Worm (Caenorhabditis elegans) whole organism, late embryonic: ENCODE results near the gene amx-1.
A peak's percentile ranks its signal among the peaks of the same experiment; 100 is the strongest.
"Not testable (repeated sequence)": the region's sequence is repeated elsewhere in the genome, so short reads cannot be mapped to it uniquely, and the experiment has no call there.

Experiments
- C38D4.7 ChIP-seq: fragments of 200-800 bp; sonication (Bioruptor generic); optimal IDR thresholded peaks from 2 replicates; lab custom pipeline; 2018; ENCODE audit warnings: mild to moderate bottlenecking, missing genetic modification characterization, moderate library complexity, missing compliant biosample characterization
- ceh-18 ChIP-seq: sonication (generic microtip); optimal IDR thresholded peaks from 2 replicates; lab custom pipeline; 2016; ENCODE audit warnings: missing genetic modification characterization, missing compliant biosample characterization
- ceh-19 ChIP-seq: fragments of 200-800 bp; sonication (Bioruptor generic); optimal IDR thresholded peaks from 2 replicates; lab custom pipeline; 2018; ENCODE audit warnings: mild to moderate bottlenecking, missing genetic modification characterization, missing compliant biosample characterization
- ceh-22 ChIP-seq: sonication (generic microtip); optimal IDR thresholded peaks from 2 replicates; lab custom pipeline; 2017; ENCODE audit warnings: missing biosample characterization, missing genetic modification characterization
- ceh-34 ChIP-seq: sonication (generic microtip); optimal IDR thresholded peaks from 2 replicates; lab custom pipeline; 2016; ENCODE audit warnings: mild to moderate bottlenecking, missing genetic modification characterization, missing compliant biosample characterization
- ceh-45 ChIP-seq: fragments of 200-800 bp; sonication (Bioruptor generic); IDR thresholded peaks from 2 replicates; pipeline ENCODE4 v1.3.6; 2022; ENCODE audit warnings: missing genetic modification reagents, missing genetic modification characterization, missing compliant biosample characterization
- ceh-48 ChIP-seq: sonication (generic microtip); optimal IDR thresholded peaks from 2 replicates; lab custom pipeline; 2016; ENCODE audit warnings: missing genetic modification characterization, inconsistent platforms, missing compliant biosample characterization
- ceh-6 ChIP-seq: fragments of 200-800 bp; sonication (Bioruptor generic); optimal IDR thresholded peaks from 2 replicates; lab custom pipeline; 2018; ENCODE audit warnings: mild to moderate bottlenecking, missing genetic modification characterization, missing compliant biosample characterization
- che-1 ChIP-seq: sonication (generic microtip); optimal IDR thresholded peaks from 2 replicates; lab custom pipeline; 2016; ENCODE audit warnings: mild to moderate bottlenecking, missing genetic modification characterization, missing compliant biosample characterization
- dmd-4 ChIP-seq: sonication (generic microtip); optimal IDR thresholded peaks from 2 replicates; lab custom pipeline; 2016; ENCODE audit warnings: borderline replicate concordance, missing genetic modification characterization, missing compliant biosample characterization
- elt-2 ChIP-seq: sonication (generic microtip); optimal IDR thresholded peaks from 2 replicates; lab custom pipeline; 2016; ENCODE audit warnings: missing genetic modification reagents, missing genetic modification characterization, missing compliant biosample characterization
- elt-4 ChIP-seq: sonication (generic microtip); optimal IDR thresholded peaks from 2 replicates; lab custom pipeline; 2016; ENCODE audit warnings: missing genetic modification characterization, missing compliant biosample characterization
- ets-4 ChIP-seq: sonication (generic microtip); optimal IDR thresholded peaks from 2 replicates; lab custom pipeline; 2016; ENCODE audit warnings: missing genetic modification characterization, missing compliant biosample characterization
- gmeb-2 ChIP-seq: sonication (generic microtip); optimal IDR thresholded peaks from 2 replicates; lab custom pipeline; 2016; ENCODE audit warnings: missing genetic modification characterization, inconsistent platforms, missing compliant biosample characterization
- hlh-15 ChIP-seq: sonication (generic microtip); optimal IDR thresholded peaks from 2 replicates; lab custom pipeline; 2016; ENCODE audit warnings: missing genetic modification characterization, missing compliant biosample characterization
- hlh-6 ChIP-seq: sonication (generic microtip); optimal IDR thresholded peaks from 2 replicates; lab custom pipeline; 2016; ENCODE audit warnings: missing genotype, missing genetic modification characterization, missing compliant biosample characterization
- hlh-8 ChIP-seq: sonication (generic microtip); optimal IDR thresholded peaks from 2 replicates; lab custom pipeline; 2016; ENCODE audit warnings: missing genotype, missing genetic modification characterization, missing compliant biosample characterization
- lim-6 ChIP-seq: sonication (generic microtip); optimal IDR thresholded peaks from 2 replicates; lab custom pipeline; 2016; ENCODE audit warnings: missing genetic modification characterization, missing compliant biosample characterization
- lin-11 ChIP-seq: fragments of 200-800 bp; sonication (Bioruptor generic); optimal IDR thresholded peaks from 2 replicates; lab custom pipeline; 2018; ENCODE audit warnings: mild to moderate bottlenecking, missing genetic modification characterization, missing compliant biosample characterization
- mec-3 ChIP-seq: sonication (generic microtip); optimal IDR thresholded peaks from 2 replicates; lab custom pipeline; 2016; ENCODE audit warnings: borderline replicate concordance, missing genetic modification characterization, missing compliant biosample characterization
- nfya-1 ChIP-seq: sonication (generic microtip); optimal IDR thresholded peaks from 2 replicates; lab custom pipeline; 2017; ENCODE audit warnings: missing genetic modification characterization, mild to moderate bottlenecking, missing compliant biosample characterization, antibody characterized with exemption, moderate library complexity
- npax-4 ChIP-seq: sonication (generic microtip); optimal IDR thresholded peaks from 2 replicates; lab custom pipeline; 2016; ENCODE audit warnings: missing genetic modification characterization, missing compliant biosample characterization
- pha-2 ChIP-seq: sonication (generic microtip); optimal IDR thresholded peaks from 2 replicates; lab custom pipeline; 2017; ENCODE audit warnings: mild to moderate bottlenecking, missing genetic modification characterization, missing compliant biosample characterization
- pros-1 ChIP-seq: fragments of 150-350 bp; optimal IDR thresholded peaks from 2 replicates; lab custom pipeline; 2014; ENCODE audit warnings: missing biosample characterization, missing genetic modification reagents, missing genetic modification characterization
- ref-2 ChIP-seq: sonication (generic microtip); optimal IDR thresholded peaks from 2 replicates; lab custom pipeline; 2016; ENCODE audit warnings: missing genetic modification characterization, missing compliant biosample characterization
- sox-2 ChIP-seq: fragments of 200-800 bp; sonication (Bioruptor generic); IDR thresholded peaks from 2 replicates; pipeline ENCODE4 v1.3.6; 2022; ENCODE audit warnings: missing genetic modification reagents, missing genetic modification characterization, missing compliant biosample characterization
- ttx-3 ChIP-seq: sonication (generic microtip); optimal IDR thresholded peaks from 2 replicates; lab custom pipeline; 2016; ENCODE audit warnings: missing genetic modification reagents, missing genetic modification characterization, missing compliant biosample characterization
- unc-42 ChIP-seq: sonication (generic microtip); optimal IDR thresholded peaks from 2 replicates; lab custom pipeline; 2016; ENCODE audit warnings: missing genotype, missing genetic modification characterization, missing compliant biosample characterization
- unc-55 ChIP-seq: sonication (generic microtip); optimal IDR thresholded peaks from 2 replicates; lab custom pipeline; 2017; ENCODE audit warnings: missing biosample characterization, missing genetic modification reagents, missing genetic modification characterization
- unc-86 ChIP-seq: sonication (generic microtip); optimal IDR thresholded peaks from 2 replicates; lab custom pipeline; 2016; ENCODE audit warnings: missing genetic modification characterization, missing compliant biosample characterization

The amx-1 gene

ce11 chrIII:3834800-3835271 lies 12.6 kb downstream of the amx-1 start, which contains the start of gene cyp-25A2:
Gene cyp-25A2 (plus strand): TSS chrIII:3835221.
- TF ChIP-seq ceh-6 (GFP tag; lab: Kevin White, UChicago) (no peak), elt-2 (tag; lab: Kevin White, UChicago) (peak; percentile 51)

- TF ChIP-seq unc-42 (tag; lab: Kevin White, UChicago), result no peak
- TF ChIP-seq nfya-1 (tag; lab: Kevin White, UChicago), result no peak
- TF ChIP-seq che-1, result no peak
- TF ChIP-seq C38D4.7 (GFP tag; lab: Kevin White, UChicago), result no peak
- no peak for TF ChIP-seq elt-4 (tag; lab: Kevin White, UChicago)
- TF ChIP-seq ref-2 (tag; lab: Kevin White, UChicago), result no peak
- TF ChIP-seq pros-1, result no peak
- TF ChIP-seq gmeb-2 (tag; lab: Kevin White, UChicago), result no peak
- no peak for TF ChIP-seq ceh-22 (tag; lab: Kevin White, UChicago)
- no peak for TF ChIP-seq mec-3
- no peak for TF ChIP-seq lim-6 (tag; lab: Kevin White, UChicago)
- no peak for TF ChIP-seq ceh-18 (tag; lab: Kevin White, UChicago)
- no peak for TF ChIP-seq hlh-8
- no peak for TF ChIP-seq unc-86 (tag; lab: Kevin White, UChicago)
- no peak for TF ChIP-seq sox-2 (GFP tag; lab: Robert Waterston, UW)
- TF ChIP-seq pha-2 (tag; lab: Kevin White, UChicago), result no peak
- TF ChIP-seq lin-11 (tag; lab: Kevin White, UChicago), result no peak
- TF ChIP-seq unc-55 (GFP tag; lab: Kevin White, UChicago), result no peak
- no peak for TF ChIP-seq ets-4
- no peak for TF ChIP-seq hlh-15 (tag; lab: Kevin White, UChicago)
These were observed 17.4 kb downstream of the amx-1 start, which contains the start of gene cyp-25A3 for ce11 chrIII:3839635-3840034. Gene cyp-25A3 (minus strand): TSS chrIII:3839735.

- not testable (repeated sequence) for TF ChIP-seq lin-11, dmd-4, hlh-6 (tag; lab: Kevin White, UChicago)
These were observed 18.1 kb downstream of the amx-1 start, which contains the start of gene C36A4.11 for ce11 chrIII:3840279-3840678. Gene C36A4.11 (plus strand): TSS chrIII:3840579.

DNA sequence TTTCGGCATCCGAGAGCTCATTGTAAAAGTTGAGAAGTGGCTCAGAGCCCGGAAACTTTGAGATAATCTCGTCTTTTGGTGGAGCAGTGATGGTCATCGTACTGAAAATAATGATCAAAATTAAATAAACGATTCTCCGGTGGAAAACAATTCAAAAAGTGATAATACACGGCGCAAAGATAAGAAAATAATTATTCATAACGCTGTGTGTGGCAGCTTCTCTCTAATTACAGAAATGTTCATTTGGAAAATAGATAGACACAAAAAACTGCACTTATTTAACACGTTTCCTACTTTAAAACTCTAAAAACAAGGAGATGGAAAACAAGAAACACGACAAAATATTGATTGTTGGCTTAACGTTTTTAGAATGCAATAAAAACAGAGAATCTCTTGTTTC lies 21.3 kb downstream of the amx-1 start, which contains the start of gene C36A4.4:
TSS of gene C36A4.4 (minus strand) at position 101 of the 400 bp plus-strand sequence.
- not testable (repeated sequence) for TF ChIP-seq elt-2, npax-4, ttx-3 (tag; lab: Kevin White, UChicago)

DNA sequence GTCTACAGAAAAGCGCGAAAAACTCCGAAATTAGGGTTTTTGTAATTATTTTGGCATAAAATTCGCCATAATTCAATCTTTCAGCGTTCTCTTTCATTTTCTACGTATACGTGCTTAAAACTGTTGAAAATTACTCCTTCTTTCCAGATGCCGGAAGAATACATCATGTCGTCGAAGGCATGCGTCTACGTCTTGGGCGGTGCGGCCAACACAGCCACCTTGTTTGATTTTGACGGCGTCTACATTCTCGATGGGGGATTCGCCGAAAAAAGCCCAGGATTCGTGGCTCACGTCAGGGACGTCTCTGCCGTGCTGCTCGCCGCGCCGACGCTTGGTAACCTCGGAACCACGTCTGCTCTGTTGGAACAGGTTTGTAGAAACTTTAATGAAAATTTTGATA lies 22.5 kb downstream of the amx-1 start, which contains the start of gene maph-1.3:
TSS of gene maph-1.3 (plus strand) at position 148 of the 400 bp plus-strand sequence.
- not testable (repeated sequence) for TF ChIP-seq ceh-19 (GFP tag; lab: Kevin White, UChicago); ceh-48; ceh-45
- TF ChIP-seq, all 69 proteins: peak for 0; not testable (repeated sequence) for 69

DNA sequence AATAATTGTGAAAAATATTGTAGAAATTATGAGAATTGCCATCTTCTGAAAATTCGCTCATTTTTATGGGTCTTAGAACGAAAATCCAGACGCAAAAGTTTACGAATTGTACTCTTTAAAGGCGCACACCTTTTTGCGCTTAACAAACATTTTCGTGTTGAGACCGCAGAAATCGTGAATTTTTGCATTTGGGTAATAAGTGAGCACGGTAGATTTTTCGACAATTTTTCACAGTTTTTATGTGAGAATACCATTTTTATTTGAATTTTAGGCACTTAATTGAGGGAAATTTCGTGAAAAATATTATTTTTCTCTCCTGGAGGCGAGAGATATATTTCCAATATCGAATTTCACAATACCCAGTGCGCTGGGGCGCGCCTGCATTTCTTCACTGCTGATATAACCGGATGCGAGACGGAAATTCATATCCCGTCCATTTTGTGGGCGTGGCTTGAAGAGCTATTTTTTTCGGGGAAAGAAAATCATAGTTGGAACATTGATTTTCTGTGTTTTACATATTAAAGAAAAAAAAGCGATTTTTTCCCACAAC lies 29.9 kb downstream of the amx-1 start, which contains the start of gene cyp-25A4:
TSS of gene cyp-25A4 (minus strand) at position 51 of the 550 bp plus-strand sequence.
- TF ChIP-seq ceh-34 (tag; lab: Kevin White, UChicago), result peak; percentile 3
